Fruit fly (Drosophila melanogaster) whole organism, embryonic: ENCODE results near the gene CG33293.

Experiments used
- CG11723 ChIP-seq: fragments of 200-800 bp; sonication (Bioruptor generic); optimal IDR thresholded peaks from 2 replicates; lab custom pipeline; 2017; ENCODE audit warnings: missing biosample characterization, mild to moderate bottlenecking, missing genetic modification characterization
- CG4424 ChIP-seq: fragments of 200-800 bp; sonication (Bioruptor generic); optimal IDR thresholded peaks from 3 replicates; lab custom pipeline; 2016; ENCODE audit warnings: missing biosample characterization, missing genetic modification characterization
- CG8478 ChIP-seq: fragments of >200 bp; optimal IDR thresholded peaks from 2 replicates; lab custom pipeline; 2018
- NfI ChIP-seq: fragments of 200-800 bp; sonication (Bioruptor generic); optimal IDR thresholded peaks from 3 replicates; lab custom pipeline; 2018; ENCODE audit warnings: missing biosample characterization, mild to moderate bottlenecking, missing genetic modification characterization, moderate library complexity
- esg ChIP-seq: fragments of 200-800 bp; sonication (Bioruptor generic); conservative IDR thresholded peaks from 2 replicates; pipeline ENCODE4 v1.3.6; 2022; ENCODE audit warnings: missing biosample characterization, missing genetic modification characterization
- pan ChIP-seq, 4 experiments: fragments of >200 bp in 3 of 4; fragments of 200-800 bp in 1 of 4; sonication (Bioruptor generic) in 1 of 4; optimal IDR thresholded peaks in 3 of 4; IDR thresholded peaks in 1 of 4; 2 replicates each; pipeline versions ENCODE4 v1.3.6 to Lab custom; 2017 to 2022; ENCODE audit warnings: missing biosample characterization in 2 of 4, missing genetic modification characterization in 2 of 4, mixed read lengths in 1 of 4
- pho ChIP-seq: fragments of 200-800 bp; sonication (Bioruptor generic); optimal IDR thresholded peaks from 2 replicates; lab custom pipeline; 2016; ENCODE audit warnings: missing biosample characterization, missing genetic modification characterization
- psq ChIP-seq: fragments of 200-800 bp; sonication (Bioruptor generic); optimal IDR thresholded peaks from 2 replicates; lab custom pipeline; 2017; ENCODE audit warnings: missing biosample characterization, missing genetic modification characterization

- TF ChIP-seq CG4424 (GFP tag; lab: Kevin White, UChicago), result no peak
- no peak for TF ChIP-seq psq
- no peak for TF ChIP-seq NfI
- no peak for TF ChIP-seq esg
- no peak for TF ChIP-seq CG11723 (GFP tag; lab: Kevin White, UChicago)
- no peak for TF ChIP-seq CG8478 (lab: Kevin White, UChicago)
- no peak for TF ChIP-seq pho (GFP tag; lab: Kevin White, UChicago)
- no peak for TF ChIP-seq pan (optimal IDR thresholded peaks at IDR 0.05; lab: Kevin White, UChicago)
- no peak for TF ChIP-seq pan (GFP tag; optimal IDR thresholded peaks at IDR 0.05 in 1 of 2, IDR thresholded peaks at IDR 0.05 in 1 of 2)
Observed at dm6 chr3R:5270806-5271205, 30.3 kb upstream of the CG33293 start.
